Worm (Caenorhabditis elegans) whole organism, late embryonic: ENCODE data around the gene fbxa-27.

ENCODE experiments used
- K02D7.2 ChIP-seq: sonication (generic microtip); optimal IDR thresholded peaks from 2 replicates; lab custom pipeline; 2017; ENCODE audit warnings: mild to moderate bottlenecking, missing genetic modification characterization, missing compliant biosample characterization
- ceh-30 ChIP-seq: fragments of 150-350 bp; optimal IDR thresholded peaks from 2 replicates; lab custom pipeline; 2014; ENCODE audit warnings: missing biosample characterization, missing genetic modification characterization
- ceh-9 ChIP-seq: sonication (generic microtip); optimal IDR thresholded peaks from 2 replicates; lab custom pipeline; 2016; ENCODE audit warnings: mild to moderate bottlenecking, missing genetic modification characterization, inconsistent platforms, missing compliant biosample characterization
- dve-1 ChIP-seq: sonication (generic microtip); optimal IDR thresholded peaks from 2 replicates; lab custom pipeline; 2017; ENCODE audit warnings: antibody characterized with exemption, mild to moderate bottlenecking, missing genetic modification characterization, missing compliant biosample characterization
- elt-4 ChIP-seq: sonication (generic microtip); optimal IDR thresholded peaks from 2 replicates; lab custom pipeline; 2016; ENCODE audit warnings: missing genetic modification characterization, missing compliant biosample characterization
- fkh-10 ChIP-seq: fragments of 150-350 bp; optimal IDR thresholded peaks from 2 replicates; lab custom pipeline; 2014; ENCODE audit warnings: missing biosample characterization, missing genetic modification reagents, missing genetic modification characterization
- npax-4 ChIP-seq: sonication (generic microtip); optimal IDR thresholded peaks from 2 replicates; lab custom pipeline; 2016; ENCODE audit warnings: missing genetic modification characterization, missing compliant biosample characterization
- pag-3 ChIP-seq: sonication (generic microtip); optimal IDR thresholded peaks from 2 replicates; lab custom pipeline; 2016; ENCODE audit warnings: missing compliant biosample characterization, missing genetic modification characterization, borderline replicate concordance
- sdc-2 ChIP-seq: sonication (generic microtip); optimal IDR thresholded peaks from 2 replicates; lab custom pipeline; 2016; ENCODE audit warnings: missing genotype, missing genetic modification characterization, missing compliant biosample characterization
- tbx-2 ChIP-seq: sonication (generic microtip); optimal IDR thresholded peaks from 2 replicates; lab custom pipeline; 2016; ENCODE audit warnings: missing genetic modification characterization, missing compliant biosample characterization
- unc-55 ChIP-seq: sonication (generic microtip); optimal IDR thresholded peaks from 2 replicates; lab custom pipeline; 2017; ENCODE audit warnings: missing biosample characterization, missing genetic modification reagents, missing genetic modification characterization
- unc-86 ChIP-seq: sonication (generic microtip); optimal IDR thresholded peaks from 2 replicates; lab custom pipeline; 2016; ENCODE audit warnings: missing genetic modification characterization, missing compliant biosample characterization

ce11 chrIII:1355320-1355719, 12.6 kb downstream of the fbxa-27 start, which contains the start of gene Y82E9BL.1:
- TF ChIP-seq sdc-2 (no peak), elt-4 (no peak), fkh-10 (GFP tag; lab: Kevin White, UChicago) (no peak), unc-86 (tag; lab: Kevin White, UChicago) (no peak), unc-55 (GFP tag; lab: Kevin White, UChicago) (no peak), npax-4 (tag; lab: Kevin White, UChicago) (no peak), tbx-2 (tag; lab: Kevin White, UChicago) (no peak), ceh-9 (no peak), pag-3 (tag; lab: Kevin White, UChicago) (no peak), K02D7.2 (tag; lab: Kevin White, UChicago) (no peak), dve-1 (tag; lab: Kevin White, UChicago) (no peak), ceh-30 (tag; lab: Kevin White, UChicago) (no peak)
